Fruit fly (Drosophila melanogaster) Kc167 (cell line): ENCODE results near the gene pelo.

Experiments used
- Myc ChIP-seq: fragments of >200 bp; optimal IDR thresholded peaks from 2 replicates; lab custom pipeline; 2017; ENCODE audit warnings: missing external identifiers
- h ChIP-seq: fragments of >200 bp; optimal IDR thresholded peaks from 3 replicates; lab custom pipeline; 2018; ENCODE audit warnings: missing external identifiers
- psq ChIP-seq: fragments of >200 bp; optimal IDR thresholded peaks from 2 replicates; lab custom pipeline; 2017; ENCODE audit warnings: missing external identifiers
- ttk ChIP-seq: sonication (Bioruptor generic); optimal IDR thresholded peaks from 2 replicates; lab custom pipeline; 2017; ENCODE audit warnings: missing external identifiers

dm6 chr2L:9744634-9745033, 44.0 kb downstream of the pelo start:
- no peak for TF ChIP-seq psq (lab: Kevin White, UChicago)
- TF ChIP-seq ttk (lab: Kevin White, UChicago), result no peak
- no peak for TF ChIP-seq h (lab: Kevin White, UChicago)
- no peak for TF ChIP-seq Myc (lab: Kevin White, UChicago)
